Fruit fly (Drosophila melanogaster) whole organism, pupa: ENCODE results near the gene tipE.

Source experiments
- CG10348 ChIP-seq: fragments of 200-800 bp; sonication (Bioruptor generic); IDR thresholded peaks from 2 replicates; pipeline ENCODE4 v1.3.6; 2022; ENCODE audit warnings: missing biosample characterization, missing genetic modification characterization
- CG12605 ChIP-seq: fragments of 200-800 bp; sonication (Bioruptor generic); IDR thresholded peaks from 2 replicates; pipeline ENCODE4 v1.3.6; 2022; ENCODE audit warnings: missing biosample characterization, missing genetic modification characterization
- CG13204 ChIP-seq: fragments of 200-800 bp; sonication (Bioruptor generic); optimal IDR thresholded peaks from 2 replicates; lab custom pipeline; 2018; ENCODE audit warnings: missing biosample characterization, mild to moderate bottlenecking, missing genetic modification characterization, moderate library complexity
- CG14655 ChIP-seq: fragments of 200-800 bp; sonication (Bioruptor generic); optimal IDR thresholded peaks from 3 replicates; lab custom pipeline; 2017; ENCODE audit warnings: mild to moderate bottlenecking, missing biosample characterization, missing genetic modification reagents, missing genetic modification characterization
- CG15710 ChIP-seq: fragments of 200-800 bp; sonication (Bioruptor generic); optimal IDR thresholded peaks from 2 replicates; lab custom pipeline; 2018; ENCODE audit warnings: missing biosample characterization, mild to moderate bottlenecking, missing genetic modification characterization, moderate library complexity
- CG17806 ChIP-seq: fragments of 200-800 bp; sonication (Bioruptor generic); optimal IDR thresholded peaks from 2 replicates; lab custom pipeline; 2018; ENCODE audit warnings: missing biosample characterization, mild to moderate bottlenecking, missing genetic modification characterization, moderate library complexity
- CG32121 ChIP-seq: fragments of 200-800 bp; sonication (Bioruptor generic); IDR thresholded peaks from 2 replicates; pipeline ENCODE4 v1.3.6; 2022; ENCODE audit warnings: missing biosample characterization, missing genetic modification characterization
- CG34367 ChIP-seq: fragments of 200-800 bp; sonication (Bioruptor generic); optimal IDR thresholded peaks from 2 replicates; lab custom pipeline; 2018; ENCODE audit warnings: missing biosample characterization, mild to moderate bottlenecking, missing genetic modification characterization
- CG4496 ChIP-seq: fragments of 200-800 bp; sonication (Bioruptor generic); IDR thresholded peaks from 3 replicates; pipeline ENCODE4 v1.3.6; 2022; ENCODE audit warnings: missing biosample characterization, missing genetic modification characterization
- CG8159 ChIP-seq: fragments of 200-800 bp; sonication (Bioruptor generic); optimal IDR thresholded peaks from 3 replicates; lab custom pipeline; 2018; ENCODE audit warnings: missing biosample characterization, mild to moderate bottlenecking, missing genetic modification characterization, moderate library complexity
- CG8301 ChIP-seq: fragments of 200-800 bp; sonication (Bioruptor generic); optimal IDR thresholded peaks from 2 replicates; lab custom pipeline; 2018; ENCODE audit warnings: missing biosample characterization, mild to moderate bottlenecking, missing genetic modification characterization
- CG9948 ChIP-seq: fragments of 200-800 bp; sonication (Bioruptor generic); optimal IDR thresholded peaks from 2 replicates; lab custom pipeline; 2018; ENCODE audit warnings: missing biosample characterization, mild to moderate bottlenecking, missing genetic modification characterization, moderate library complexity
- D1 ChIP-seq: fragments of 200-800 bp; sonication (Bioruptor generic); optimal IDR thresholded peaks from 2 replicates; lab custom pipeline; 2018; ENCODE audit warnings: missing biosample characterization, mild to moderate bottlenecking, missing genetic modification characterization, moderate library complexity
- EcR ChIP-seq: fragments of 200-800 bp; sonication (Bioruptor generic); optimal IDR thresholded peaks from 3 replicates; lab custom pipeline; 2019; ENCODE audit warnings: missing biosample characterization, missing genetic modification characterization, mild to moderate bottlenecking, moderate library complexity, missing genetic modification reagents
- Ets98B ChIP-seq: fragments of 200-800 bp; sonication (Bioruptor generic); IDR thresholded peaks from 2 replicates; pipeline ENCODE4 v1.3.6; 2022; ENCODE audit warnings: missing biosample characterization, missing genetic modification characterization
- Pif1A ChIP-seq: fragments of 200-800 bp; sonication (Bioruptor generic); optimal IDR thresholded peaks from 3 replicates; lab custom pipeline; 2016; ENCODE audit warnings: missing biosample characterization, missing genetic modification characterization
- Pif1B ChIP-seq: fragments of 200-800 bp; sonication (Bioruptor generic); optimal IDR thresholded peaks from 3 replicates; lab custom pipeline; 2016; ENCODE audit warnings: missing biosample characterization, missing genetic modification characterization
- Snoo ChIP-seq: fragments of 200-800 bp; sonication (Bioruptor generic); optimal IDR thresholded peaks from 3 replicates; lab custom pipeline; 2017; ENCODE audit warnings: missing biosample characterization, mild to moderate bottlenecking, missing genetic modification characterization, inconsistent platforms
- fd96Ca ChIP-seq: fragments of 200-800 bp; sonication (Bioruptor generic); IDR thresholded peaks from 3 replicates; pipeline ENCODE4 v1.3.6; 2022; ENCODE audit warnings: missing biosample characterization, missing genetic modification characterization
- gl ChIP-seq: fragments of 200-800 bp; sonication (Bioruptor generic); optimal IDR thresholded peaks from 2 replicates; lab custom pipeline; 2018; ENCODE audit warnings: missing biosample characterization, mild to moderate bottlenecking, missing genetic modification characterization
- rn ChIP-seq: fragments of 200-800 bp; sonication (Bioruptor generic); IDR thresholded peaks from 2 replicates; pipeline ENCODE4 v1.3.6; 2022; ENCODE audit warnings: missing biosample characterization, missing genetic modification characterization

Gene tipE

dm6 chr3L:4219291-4220228, 31.3 kb downstream of the tipE start:
- TF ChIP-seq CG34367 (tag; lab: Kevin White, UChicago) (no peak), CG32121 (GFP tag; lab: Robert Waterston, UW) (0 out of 2 replicates have a peak, but pooled peaks have one; percentile 12), CG4496 (GFP tag; lab: Robert Waterston, UW) (peak; percentile 37; the same call in 1 of the 3 replicates), Ets98B (GFP tag; lab: Robert Waterston, UW) (peak; percentile 21; the same call in 1 of the 2 replicates), CG9948 (tag; lab: Kevin White, UChicago) (no peak), CG12605 (no peak), CG10348 (no peak), D1 (tag; lab: Kevin White, UChicago) (no peak)

dm6 chr3L:4220679-4221078, 32.4 kb downstream of the tipE start:
- TF ChIP-seq Snoo (tag; lab: Kevin White, UChicago), result no peak
- no peak for TF ChIP-seq D1 (tag; lab: Kevin White, UChicago)
- no peak for TF ChIP-seq CG14655
- no peak for TF ChIP-seq Pif1B (GFP tag; lab: Kevin White, UChicago)
- no peak for TF ChIP-seq EcR
- TF ChIP-seq Pif1A (GFP tag; lab: Kevin White, UChicago), result no peak
- no peak for TF ChIP-seq CG12605
- TF ChIP-seq rn (GFP tag; lab: Robert Waterston, UW), result no peak
- no peak for TF ChIP-seq CG4496 (GFP tag; lab: Robert Waterston, UW)
- no peak for TF ChIP-seq CG32121 (GFP tag; lab: Robert Waterston, UW)
- TF ChIP-seq CG8301 (tag; lab: Kevin White, UChicago), result no peak
- TF ChIP-seq Ets98B (GFP tag; lab: Robert Waterston, UW), result no peak
- no peak for TF ChIP-seq gl (tag; lab: Kevin White, UChicago)
- TF ChIP-seq CG15710 (tag; lab: Kevin White, UChicago), result no peak
- no peak for TF ChIP-seq CG34367 (tag; lab: Kevin White, UChicago)
- TF ChIP-seq CG13204 (GFP tag; lab: Kevin White, UChicago), result no peak
- TF ChIP-seq CG10348, result no peak
- no peak for TF ChIP-seq fd96Ca
- TF ChIP-seq CG9948 (tag; lab: Kevin White, UChicago), result no peak

- peak; percentile 37; the same call in 1 of the 3 replicates for TF ChIP-seq CG4496 (GFP tag; lab: Robert Waterston, UW)
- TF ChIP-seq CG17806, result no peak
- no peak for TF ChIP-seq rn (GFP tag; lab: Robert Waterston, UW)
- TF ChIP-seq D1 (tag; lab: Kevin White, UChicago), result no peak
- peak; percentile 46 for TF ChIP-seq CG13204 (GFP tag; lab: Kevin White, UChicago)
- TF ChIP-seq Pif1B (GFP tag; lab: Kevin White, UChicago), result no peak
- no peak for TF ChIP-seq CG15710 (tag; lab: Kevin White, UChicago)
- peak; percentile 55; the same call in 1 of the 2 replicates for TF ChIP-seq CG32121 (GFP tag; lab: Robert Waterston, UW)
- TF ChIP-seq EcR, result peak; percentile 74
- no peak for TF ChIP-seq gl (tag; lab: Kevin White, UChicago)
- TF ChIP-seq CG12605, result no peak
- no peak for TF ChIP-seq CG14655
- TF ChIP-seq Snoo (tag; lab: Kevin White, UChicago), result no peak
- TF ChIP-seq CG8301 (tag; lab: Kevin White, UChicago), result no peak
- TF ChIP-seq CG9948 (tag; lab: Kevin White, UChicago), result no peak
- no peak for TF ChIP-seq CG10348
- no peak; the same call in 2 of the 3 replicates for TF ChIP-seq fd96Ca
- peak; percentile 16 for TF ChIP-seq CG8159 (tag; lab: Kevin White, UChicago)
- no peak for TF ChIP-seq CG34367 (tag; lab: Kevin White, UChicago)
- no peak for TF ChIP-seq Pif1A (GFP tag; lab: Kevin White, UChicago)
- TF ChIP-seq Ets98B (GFP tag; lab: Robert Waterston, UW), result peak; percentile 64
- TF ChIP-seq, all 21 proteins: peak for 6
Observed at dm6 chr3L:4221226-4221770, 33.0 kb downstream of the tipE start.

- TF ChIP-seq Pif1A (GFP tag; lab: Kevin White, UChicago) (no peak), CG8301 (tag; lab: Kevin White, UChicago) (no peak), CG9948 (tag; lab: Kevin White, UChicago) (no peak), CG14655 (no peak), fd96Ca (no peak), Ets98B (GFP tag; lab: Robert Waterston, UW) (no peak), CG17806 (no peak), CG4496 (GFP tag; lab: Robert Waterston, UW) (no peak), Pif1B (GFP tag; lab: Kevin White, UChicago) (no peak), rn (GFP tag; lab: Robert Waterston, UW) (no peak), D1 (tag; lab: Kevin White, UChicago) (no peak)
Observed at dm6 chr3L:4221792-4222191, 33.5 kb downstream of the tipE start.

- TF ChIP-seq CG17806 (no peak), CG14655 (peak; percentile 20), rn (GFP tag; lab: Robert Waterston, UW) (no peak), gl (tag; lab: Kevin White, UChicago) (peak; percentile 8), Ets98B (GFP tag; lab: Robert Waterston, UW) (peak; percentile 30; the same call in 1 of the 2 replicates), D1 (tag; lab: Kevin White, UChicago) (no peak), CG8301 (tag; lab: Kevin White, UChicago) (peak; percentile 18), CG10348 (no peak), CG32121 (GFP tag; lab: Robert Waterston, UW) (no peak), Pif1B (GFP tag; lab: Kevin White, UChicago) (no peak), EcR (peak; percentile 40), CG8159 (tag; lab: Kevin White, UChicago) (no peak), CG12605 (no peak; the same call in 1 of the 2 replicates), Snoo (tag; lab: Kevin White, UChicago) (no peak), CG4496 (GFP tag; lab: Robert Waterston, UW) (no peak), CG9948 (tag; lab: Kevin White, UChicago) (no peak), CG13204 (GFP tag; lab: Kevin White, UChicago) (no peak), CG15710 (tag; lab: Kevin White, UChicago) (no peak), Pif1A (GFP tag; lab: Kevin White, UChicago) (no peak), CG34367 (tag; lab: Kevin White, UChicago) (no peak), fd96Ca (0 out of 3 replicates have a peak, but pooled peaks have one; percentile 36)
- TF ChIP-seq, all 21 proteins: peak for 6
Observed at dm6 chr3L:4225647-4226470, 37.6 kb downstream of the tipE start.
